Worm (Caenorhabditis elegans): Measurements from ENCODE around the gene T12B5.15.

Gene T12B5.15

ce11 chrIII:907311-907710 lies 47.1 kb downstream of the T12B5.15 start, which contains the start of gene F23H11.4:
F23H11.4 (minus strand) TSS chrIII:907539.
- no peak for TF ChIP-seq ceh-13 (GFP tag; optimal IDR thresholded peaks at IDR 0.05)
- TF ChIP-seq pes-1 (GFP tag; IDR thresholded peaks at IDR 0.05), result no peak
- no peak for TF ChIP-seq tbx-11 (GFP tag; IDR thresholded peaks at IDR 0.05)
- TF ChIP-seq tra-4 (tag; optimal IDR thresholded peaks at IDR 0.05), result no peak
- TF ChIP-seq B0310.2 (tag; optimal IDR thresholded peaks at IDR 0.05), result no peak
- no peak for TF ChIP-seq ceh-36 (tag; optimal IDR thresholded peaks at IDR 0.05)
- TF ChIP-seq scrt-1 (GFP tag; IDR thresholded peaks at IDR 0.05), result no peak

All from whole organism, early embryonic.